Worm (Caenorhabditis elegans) whole organism, midembryonic: ENCODE measurements around the gene pqn-78.
A peak's percentile ranks its signal among the peaks of the same experiment; 100 is the strongest.
"Not testable (repeated sequence)": the region's sequence is repeated elsewhere in the genome, so short reads cannot be mapped to it uniquely, and the experiment has no call there.

ENCODE experiments used
- T22C8.4 ChIP-seq: fragments of 200-800 bp; sonication (Bioruptor generic); IDR thresholded peaks from 2 replicates; pipeline ENCODE4 v1.3.6; 2022; ENCODE audit warnings: missing genetic modification characterization, missing compliant biosample characterization
- cog-1 ChIP-seq: sonication (generic microtip); optimal IDR thresholded peaks from 2 replicates; lab custom pipeline; 2016; ENCODE audit warnings: missing genetic modification characterization, missing compliant biosample characterization
- flt-1 ChIP-seq: fragments of 200-800 bp; sonication (Bioruptor generic); IDR thresholded peaks from 2 replicates; pipeline ENCODE4 v1.3.6; 2022; ENCODE audit warnings: missing genetic modification characterization, missing compliant biosample characterization
- klf-2 ChIP-seq: fragments of 200-800 bp; sonication (Bioruptor generic); conservative IDR thresholded peaks from 2 replicates; pipeline ENCODE4 v1.3.6; 2022; ENCODE audit warnings: missing genetic modification reagents, missing genetic modification characterization, missing compliant biosample characterization
- med-1 ChIP-seq: sonication (generic microtip); optimal IDR thresholded peaks from 2 replicates; lab custom pipeline; 2017; ENCODE audit warnings: missing genetic modification characterization, mild to moderate bottlenecking, missing compliant biosample characterization, antibody characterized with exemption, missing genetic modification reagents; ENCODE audit not compliant: insufficient read depth
- ref-1 ChIP-seq: fragments of 200-800 bp; sonication (Bioruptor generic); conservative IDR thresholded peaks from 2 replicates; pipeline ENCODE4 v1.3.6; 2022; ENCODE audit warnings: missing genetic modification reagents, missing genetic modification characterization, missing compliant biosample characterization
- tab-1 ChIP-seq: fragments of 200-800 bp; sonication (Bioruptor generic); IDR thresholded peaks from 2 replicates; pipeline ENCODE4 v1.3.6; 2022; ENCODE audit warnings: missing genetic modification characterization, missing compliant biosample characterization
- ztf-23 ChIP-seq: fragments of 200-800 bp; sonication (Bioruptor generic); IDR thresholded peaks from 2 replicates; pipeline ENCODE4 v1.3.6; 2022; ENCODE audit warnings: missing genetic modification reagents, missing genetic modification characterization, missing compliant biosample characterization
- ztf-29 ChIP-seq: fragments of 200-800 bp; sonication (Bioruptor generic); IDR thresholded peaks from 2 replicates; pipeline ENCODE4 v1.3.6; 2022; ENCODE audit warnings: missing genetic modification reagents, missing genetic modification characterization, missing compliant biosample characterization

Gene pqn-78

DNA sequence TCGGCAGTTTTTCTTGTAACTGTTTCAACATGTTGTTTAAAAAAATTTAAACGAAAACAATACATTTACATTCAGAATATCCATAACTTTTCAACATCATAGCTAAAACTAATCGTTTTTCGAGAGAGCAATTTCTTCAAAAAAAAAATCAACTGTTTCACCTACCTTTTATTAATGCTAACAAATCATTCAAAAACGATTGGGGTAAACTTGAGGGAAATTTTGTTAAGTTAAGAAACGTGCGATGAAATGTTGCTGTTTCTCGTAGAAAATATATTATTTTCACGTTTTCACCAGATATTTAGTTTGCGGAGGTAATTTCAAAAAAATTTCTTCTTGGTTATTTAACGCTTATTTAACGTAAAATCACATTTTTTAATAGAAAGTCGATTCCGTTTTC, 11.6 kb upstream of the pqn-78 start:
- TF ChIP-seq tab-1 (no peak), klf-2 (GFP tag; lab: Robert Waterston, UW) (no peak)

DNA sequence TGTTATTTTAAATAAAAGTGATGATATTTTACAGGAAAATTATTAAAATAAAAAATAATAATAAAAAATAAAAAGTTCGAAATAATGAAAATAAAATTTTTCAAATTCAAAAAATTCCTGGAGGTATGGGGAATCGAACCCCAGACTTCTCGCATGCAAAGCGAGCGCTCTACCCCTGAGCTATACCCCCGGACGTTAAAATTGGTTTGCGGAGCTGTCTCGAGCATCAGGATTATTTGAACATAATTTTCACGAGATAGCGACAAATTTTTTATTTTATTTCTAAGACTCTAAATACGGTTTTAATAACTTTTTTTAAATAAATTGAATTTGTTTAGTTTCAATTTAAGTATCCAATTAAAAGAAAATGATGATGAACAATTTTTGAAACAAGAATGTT, 9.4 kb upstream of the pqn-78 start:
- TF ChIP-seq klf-2 (GFP tag; lab: Robert Waterston, UW) (no peak), ref-1 (GFP tag; lab: Robert Waterston, UW) (no peak), ztf-23 (GFP tag; lab: Robert Waterston, UW) (no peak), tab-1 (no peak), flt-1 (GFP tag; lab: Robert Waterston, UW) (no peak), med-1 (GFP tag; lab: Kevin White, UChicago) (no peak), cog-1 (tag; lab: Kevin White, UChicago) (no peak), T22C8.4 (GFP tag; lab: Robert Waterston, UW) (no peak), ztf-29 (GFP tag; lab: Robert Waterston, UW) (no peak)

DNA sequence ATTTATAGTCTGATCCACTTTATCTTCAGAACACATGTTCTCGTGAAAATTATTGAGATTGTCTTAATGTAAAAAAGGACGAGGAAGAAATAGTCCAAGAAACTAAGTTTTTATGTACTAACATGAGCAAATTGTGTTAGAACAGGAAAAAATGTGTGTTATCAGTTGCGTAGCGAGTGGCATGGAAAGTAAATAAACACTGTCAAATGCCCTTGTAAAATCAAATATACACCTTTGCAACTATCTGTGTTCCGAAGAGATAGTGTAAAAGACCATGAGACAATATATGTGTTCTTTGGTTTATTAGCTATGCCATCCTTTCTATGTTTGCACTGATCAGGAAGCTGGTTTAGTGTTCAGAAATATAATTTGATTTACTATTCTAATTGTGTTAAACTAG, 1.8 kb downstream of the pqn-78 start:
- TF ChIP-seq ztf-29 (GFP tag; lab: Robert Waterston, UW) (no peak), flt-1 (GFP tag; lab: Robert Waterston, UW) (no peak), klf-2 (GFP tag; lab: Robert Waterston, UW) (no peak), ref-1 (GFP tag; lab: Robert Waterston, UW) (no peak), cog-1 (tag; lab: Kevin White, UChicago) (no peak), ztf-23 (GFP tag; lab: Robert Waterston, UW) (no peak)

DNA sequence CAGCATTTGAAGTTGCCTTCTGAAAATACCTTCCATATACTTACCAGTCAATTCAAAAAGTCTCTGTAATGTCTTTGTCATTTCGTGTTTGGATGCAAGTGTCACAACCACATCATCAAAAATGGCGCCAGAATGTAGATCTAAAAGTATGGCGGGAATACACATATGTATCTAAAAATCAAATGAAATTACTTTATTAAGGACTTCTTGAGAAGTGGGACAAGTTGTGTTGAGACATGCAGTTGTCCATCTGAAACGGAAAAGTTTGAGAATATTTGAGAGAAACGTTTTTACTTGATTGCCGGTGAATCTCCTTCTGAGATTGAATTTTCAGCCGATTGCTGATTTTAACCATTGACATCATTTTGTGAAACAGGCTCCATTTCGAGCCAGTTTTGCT, 2.9 kb downstream of the pqn-78 start:
- TF ChIP-seq klf-2 (GFP tag; lab: Robert Waterston, UW) (no peak), ref-1 (GFP tag; lab: Robert Waterston, UW) (no peak), T22C8.4 (GFP tag; lab: Robert Waterston, UW) (no peak), ztf-23 (GFP tag; lab: Robert Waterston, UW) (no peak)

DNA sequence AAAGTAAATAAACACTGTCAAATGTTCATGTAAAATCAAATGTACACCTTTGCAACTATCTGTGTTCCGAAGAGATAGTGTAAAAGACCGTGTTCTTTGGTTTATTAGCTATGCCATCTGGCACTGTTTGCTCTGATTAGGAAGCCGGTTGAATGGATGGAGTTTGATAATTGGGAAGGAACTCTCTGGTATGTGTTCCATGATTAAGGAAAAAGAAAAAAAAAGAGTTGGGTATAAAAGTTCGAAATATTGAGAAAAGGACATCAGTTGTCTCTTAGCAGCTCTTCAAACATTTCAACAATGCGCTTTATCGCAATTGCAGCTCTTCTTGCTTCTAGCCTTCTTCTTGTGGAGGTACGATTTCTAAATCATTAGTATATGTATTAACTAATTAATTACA, 4.4 kb downstream of the pqn-78 start, which contains the start of gene abu-5:
abu-5 (plus strand) TSS at position 301 of the 400 bp plus-strand sequence.
- TF ChIP-seq tab-1; flt-1 (GFP tag; lab: Robert Waterston, UW); ztf-29 (GFP tag; lab: Robert Waterston, UW): not testable (repeated sequence)

DNA sequence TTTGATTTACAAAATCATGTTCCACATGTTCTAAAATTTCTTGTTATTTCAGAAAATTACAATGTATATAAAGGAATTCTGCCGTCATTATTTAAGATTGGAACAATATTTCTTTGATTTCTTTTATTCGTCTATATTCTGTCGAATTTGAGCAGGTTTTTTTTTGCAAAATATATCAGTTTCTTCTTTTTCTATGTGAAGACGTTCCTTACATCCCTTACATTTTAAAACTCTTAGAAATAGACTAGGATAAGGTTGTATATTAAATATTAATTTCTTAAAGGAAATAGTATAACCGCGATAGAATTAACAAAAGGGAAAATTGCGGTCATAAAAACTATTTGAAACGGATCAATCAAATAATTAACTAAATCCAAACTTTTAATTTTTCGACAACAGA, 6.0 kb downstream of the pqn-78 start:
- no peak for TF ChIP-seq ztf-29 (GFP tag; lab: Robert Waterston, UW)
- no peak for TF ChIP-seq klf-2 (GFP tag; lab: Robert Waterston, UW)
- TF ChIP-seq med-1 (GFP tag; lab: Kevin White, UChicago): no peak
- no peak for TF ChIP-seq flt-1 (GFP tag; lab: Robert Waterston, UW)
- TF ChIP-seq tab-1: no peak
- TF ChIP-seq ref-1 (GFP tag; lab: Robert Waterston, UW): no peak
- no peak for TF ChIP-seq ztf-23 (GFP tag; lab: Robert Waterston, UW)
- no peak for TF ChIP-seq cog-1 (tag; lab: Kevin White, UChicago)
- TF ChIP-seq T22C8.4 (GFP tag; lab: Robert Waterston, UW): no peak

DNA sequence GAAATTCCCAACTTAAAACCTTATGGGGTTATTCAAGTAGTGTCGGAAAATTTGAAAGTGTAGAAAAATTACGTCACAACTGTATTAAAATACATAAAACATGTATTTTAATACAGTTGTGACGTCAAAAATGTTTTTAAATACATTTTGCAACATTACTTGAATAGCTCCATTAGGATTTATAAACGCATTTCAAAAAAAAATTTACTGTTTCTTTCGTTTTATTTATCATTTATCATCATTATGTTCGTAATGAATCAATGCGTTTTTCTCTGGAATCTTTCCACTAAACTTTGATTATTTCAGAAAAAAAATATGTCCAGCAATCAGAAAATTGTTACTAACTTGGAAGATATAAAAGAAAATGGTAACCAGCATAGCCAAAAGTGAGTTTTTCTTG, 11.2 kb downstream of the pqn-78 start, which contains the start of gene Y105C5A.508:
Y105C5A.508 (plus strand) TSS at position 301 of the 400 bp plus-strand sequence.
- no peak for TF ChIP-seq ref-1 (GFP tag; lab: Robert Waterston, UW)
- TF ChIP-seq ztf-23 (GFP tag; lab: Robert Waterston, UW): no peak
- no peak for TF ChIP-seq flt-1 (GFP tag; lab: Robert Waterston, UW)
- no peak for TF ChIP-seq ztf-29 (GFP tag; lab: Robert Waterston, UW)
- no peak for TF ChIP-seq T22C8.4 (GFP tag; lab: Robert Waterston, UW)
- no peak for TF ChIP-seq tab-1
- no peak for TF ChIP-seq med-1 (GFP tag; lab: Kevin White, UChicago)
- TF ChIP-seq klf-2 (GFP tag; lab: Robert Waterston, UW): no peak
- TF ChIP-seq cog-1 (tag; lab: Kevin White, UChicago): no peak

DNA sequence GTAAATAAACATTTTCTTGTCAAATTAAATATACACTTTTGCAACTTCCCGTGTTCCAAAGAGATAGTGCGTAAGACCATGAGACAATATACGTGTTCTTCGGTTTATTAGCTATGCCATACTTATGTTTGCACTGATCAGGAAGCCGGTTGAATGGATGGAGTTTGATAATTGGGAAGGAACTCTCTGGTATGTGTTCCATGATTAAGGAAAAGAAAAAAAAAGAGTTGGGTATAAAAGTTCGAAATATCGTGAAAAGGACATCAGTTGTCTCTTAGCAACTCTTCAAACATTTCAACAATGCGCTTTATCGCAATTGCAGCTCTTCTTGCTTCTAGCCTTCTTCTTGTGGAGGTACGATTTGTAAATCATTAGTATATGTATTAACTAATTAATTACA, 16.0 kb downstream of the pqn-78 start, which contains the start of gene pqn-76:
pqn-76 (plus strand) TSS at position 301 of the 400 bp plus-strand sequence.
- TF ChIP-seq ztf-29 (GFP tag; lab: Robert Waterston, UW); ztf-23 (GFP tag; lab: Robert Waterston, UW); tab-1: not testable (repeated sequence)

DNA sequence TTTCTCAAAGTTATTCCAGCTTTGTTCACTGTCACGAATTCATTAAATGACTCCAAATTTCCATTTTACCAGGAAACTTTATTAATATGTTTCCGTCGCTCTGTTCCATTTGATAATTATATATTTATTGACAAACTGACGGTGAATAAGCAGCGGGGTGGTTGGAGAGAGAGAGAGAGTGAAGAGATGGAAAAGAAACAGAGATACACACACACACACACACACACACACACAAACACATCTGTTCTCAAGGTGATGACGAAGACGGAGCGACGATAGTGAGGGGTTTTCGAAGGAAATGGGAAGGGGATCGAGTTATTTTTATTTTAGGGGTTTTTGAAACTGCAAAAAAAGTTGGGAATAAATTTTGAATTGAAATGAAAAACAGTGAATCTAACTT, 21.0 kb downstream of the pqn-78 start:
- TF ChIP-seq T22C8.4 (GFP tag; lab: Robert Waterston, UW): no peak
- peak; percentile 37 for TF ChIP-seq cog-1 (tag; lab: Kevin White, UChicago)

DNA sequence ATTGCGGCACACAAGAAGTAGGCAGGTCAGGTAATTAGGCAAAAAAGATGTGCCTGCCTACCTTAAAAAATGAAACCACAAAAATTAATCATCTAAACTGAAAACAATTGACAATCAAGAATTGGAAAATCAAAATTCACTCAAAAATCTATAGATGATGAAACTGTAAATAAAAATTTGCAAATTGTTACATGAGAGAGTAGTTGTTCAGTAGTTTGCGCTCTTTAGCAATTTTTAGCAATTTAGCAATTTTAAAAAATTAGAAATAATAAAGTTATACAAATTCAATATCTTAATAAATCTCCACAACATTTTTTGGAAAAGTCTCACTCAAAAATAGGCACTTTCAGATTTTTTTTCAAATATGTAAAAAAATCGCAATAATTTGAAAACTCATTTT, 22.7 kb downstream of the pqn-78 start:
- no peak for TF ChIP-seq T22C8.4 (GFP tag; lab: Robert Waterston, UW)
- TF ChIP-seq klf-2 (GFP tag; lab: Robert Waterston, UW): no peak
- TF ChIP-seq flt-1 (GFP tag; lab: Robert Waterston, UW): no peak
- TF ChIP-seq cog-1 (tag; lab: Kevin White, UChicago): no peak
- no peak for TF ChIP-seq ztf-29 (GFP tag; lab: Robert Waterston, UW)
- TF ChIP-seq ref-1 (GFP tag; lab: Robert Waterston, UW): no peak
- no peak for TF ChIP-seq tab-1
- TF ChIP-seq ztf-23 (GFP tag; lab: Robert Waterston, UW): no peak
- TF ChIP-seq med-1 (GFP tag; lab: Kevin White, UChicago): no peak
